Worm (Caenorhabditis elegans): ENCODE results near the gene pqn-2.

Gene pqn-2

ce11 chrV:10371177-10371576 is 11.1 kb upstream of the pqn-2 start (continued):
- no peak for TF ChIP-seq aly-2 (tag; optimal IDR thresholded peaks at IDR 0.05)
- TF ChIP-seq unc-86 (tag; optimal IDR thresholded peaks at IDR 0.05) = no peak
- TF ChIP-seq mdl-1 (tag; optimal IDR thresholded peaks at IDR 0.05) = peak in 1 of 2 experiments; percentile 23

- TF ChIP-seq egl-27 (tag; optimal IDR thresholded peaks at IDR 0.05) (no peak), rnt-1 (tag; optimal IDR thresholded peaks at IDR 0.05) (no peak), unc-62 (GFP tag; optimal IDR thresholded peaks at IDR 0.05) (no peak), zag-1 (tag; optimal IDR thresholded peaks at IDR 0.05) (no peak)
These were observed 10.3 kb upstream of the pqn-2 start, which contains the start of gene ugt-49 for ce11 chrV:10371951-10372350. Gene ugt-49, plus strand, starts transcription at chrV:10372321.

- TF ChIP-seq nhr-85 (tag) = peak; percentile 2
- no peak for TF ChIP-seq pag-3 (tag; optimal IDR thresholded peaks at IDR 0.05; ENCODE audit: borderline replicate concordance, insufficient read depth)
- TF ChIP-seq unc-62 (GFP tag; optimal IDR thresholded peaks at IDR 0.05) = no peak
These were observed 2.9 kb upstream of the pqn-2 start, which contains the start of gene AC3.12 for ce11 chrV:10379293-10379692. Gene AC3.12, minus strand, starts transcription at chrV:10379393.

ce11 chrV:10379761-10380160 is 2.5 kb upstream of the pqn-2 start:
- TF ChIP-seq lin-35 (GFP tag; optimal IDR thresholded peaks at IDR 0.05) = no peak
- no peak for TF ChIP-seq dsc-1 (tag; optimal IDR thresholded peaks at IDR 0.05)
- TF ChIP-seq nhr-90 (tag; optimal IDR thresholded peaks at IDR 0.05; ENCODE audit: poor library complexity) = no peak
- no peak for TF ChIP-seq fkh-8 (tag; optimal IDR thresholded peaks at IDR 0.05)
- TF ChIP-seq nhr-71 (tag; optimal IDR thresholded peaks at IDR 0.05) = no peak
- no peak for TF ChIP-seq unc-86 (tag; optimal IDR thresholded peaks at IDR 0.05)
- no peak for TF ChIP-seq rnt-1 (tag; optimal IDR thresholded peaks at IDR 0.05)
- no peak for TF ChIP-seq ces-1 (GFP tag; optimal IDR thresholded peaks at IDR 0.05)
- no peak for TF ChIP-seq snpc-4 (tag; optimal IDR thresholded peaks at IDR 0.05)
- TF ChIP-seq C34B4.2 (tag; optimal IDR thresholded peaks at IDR 0.05) = no peak
- no peak for TF ChIP-seq nhr-28 (tag; optimal IDR thresholded peaks at IDR 0.05)
- no peak for TF ChIP-seq snu-23 (GFP tag; optimal IDR thresholded peaks at IDR 0.05)
- TF ChIP-seq mab-9 (GFP tag; IDR thresholded peaks at IDR 0.05) = no peak
- TF ChIP-seq elt-3 (tag; optimal IDR thresholded peaks at IDR 0.05) = no peak
- no peak for TF ChIP-seq tbx-2 (tag; optimal IDR thresholded peaks at IDR 0.05)
- no peak for TF ChIP-seq ceh-88 (GFP tag; IDR thresholded peaks at IDR 0.05)
- TF ChIP-seq C16A3.4 (tag; optimal IDR thresholded peaks at IDR 0.05) = no peak
- no peak for TF ChIP-seq dpl-1 (GFP tag; optimal IDR thresholded peaks at IDR 0.05)

ce11 chrV:10381726-10382125 is 516 bp upstream of the pqn-2 start, which contains the start of gene abu-1:
Gene abu-1, minus strand, starts transcription at chrV:10381826.
- TF ChIP-seq Y116A8C.19 (tag; optimal IDR thresholded peaks at IDR 0.05; ENCODE audit: borderline replicate concordance) (no peak), mep-1 (tag; optimal IDR thresholded peaks at IDR 0.05) (no peak), nhr-47 (tag; optimal IDR thresholded peaks at IDR 0.05) (no peak), nhr-19 (GFP tag; conservative IDR thresholded peaks at IDR 0.05) (no peak), ztf-11 (tag; optimal IDR thresholded peaks at IDR 0.05) (no peak), sox-4 (tag; optimal IDR thresholded peaks at IDR 0.05) (no peak), ceh-82 (tag; optimal IDR thresholded peaks at IDR 0.05) (no peak), pqm-1 (tag; optimal IDR thresholded peaks at IDR 0.05) (no peak), jun-1 (tag; optimal IDR thresholded peaks at IDR 0.05) (no peak), swsn-7 (tag; optimal IDR thresholded peaks at IDR 0.05) (no peak), rnt-1 (tag; optimal IDR thresholded peaks at IDR 0.05) (no peak), egl-27 (tag; optimal IDR thresholded peaks at IDR 0.05) (no peak), elt-3 (tag; optimal IDR thresholded peaks at IDR 0.05) (no peak), nhr-76 (tag; optimal IDR thresholded peaks at IDR 0.05) (no peak), nhr-85 (tag) (no peak), nhr-20 (tag; optimal IDR thresholded peaks at IDR 0.05) (no peak), unc-86 (tag; optimal IDR thresholded peaks at IDR 0.05) (no peak), efl-1 (optimal IDR thresholded peaks at IDR 0.05) (no peak), efl-1 (GFP tag; optimal IDR thresholded peaks at IDR 0.05 in 1 of 2) (no peak), nhr-28 (tag; optimal IDR thresholded peaks at IDR 0.05) (no peak), ama-1 (optimal IDR thresholded peaks at IDR 0.05) (no peak)

All from whole organism, L1 larva.